Worm (Caenorhabditis elegans) whole organism, midembryonic: ENCODE results near the gene Y73C8C.10.

Experiments used
- T22C8.4 ChIP-seq: fragments of 200-800 bp; sonication (Bioruptor generic); IDR thresholded peaks from 2 replicates; pipeline ENCODE4 v1.3.6; 2022; ENCODE audit warnings: missing genetic modification characterization, missing compliant biosample characterization
- cog-1 ChIP-seq: sonication (generic microtip); optimal IDR thresholded peaks from 2 replicates; lab custom pipeline; 2016; ENCODE audit warnings: missing genetic modification characterization, missing compliant biosample characterization
- flt-1 ChIP-seq: fragments of 200-800 bp; sonication (Bioruptor generic); IDR thresholded peaks from 2 replicates; pipeline ENCODE4 v1.3.6; 2022; ENCODE audit warnings: missing genetic modification characterization, missing compliant biosample characterization
- klf-2 ChIP-seq: fragments of 200-800 bp; sonication (Bioruptor generic); conservative IDR thresholded peaks from 2 replicates; pipeline ENCODE4 v1.3.6; 2022; ENCODE audit warnings: missing genetic modification reagents, missing genetic modification characterization, missing compliant biosample characterization
- med-1 ChIP-seq: sonication (generic microtip); optimal IDR thresholded peaks from 2 replicates; lab custom pipeline; 2017; ENCODE audit warnings: missing genetic modification characterization, mild to moderate bottlenecking, missing compliant biosample characterization, antibody characterized with exemption, missing genetic modification reagents; ENCODE audit not compliant: insufficient read depth
- ref-1 ChIP-seq: fragments of 200-800 bp; sonication (Bioruptor generic); conservative IDR thresholded peaks from 2 replicates; pipeline ENCODE4 v1.3.6; 2022; ENCODE audit warnings: missing genetic modification reagents, missing genetic modification characterization, missing compliant biosample characterization
- tab-1 ChIP-seq: fragments of 200-800 bp; sonication (Bioruptor generic); IDR thresholded peaks from 2 replicates; pipeline ENCODE4 v1.3.6; 2022; ENCODE audit warnings: missing genetic modification characterization, missing compliant biosample characterization
- ztf-23 ChIP-seq: fragments of 200-800 bp; sonication (Bioruptor generic); IDR thresholded peaks from 2 replicates; pipeline ENCODE4 v1.3.6; 2022; ENCODE audit warnings: missing genetic modification reagents, missing genetic modification characterization, missing compliant biosample characterization
- ztf-29 ChIP-seq: fragments of 200-800 bp; sonication (Bioruptor generic); IDR thresholded peaks from 2 replicates; pipeline ENCODE4 v1.3.6; 2022; ENCODE audit warnings: missing genetic modification reagents, missing genetic modification characterization, missing compliant biosample characterization

Gene Y73C8C.10

DNA sequence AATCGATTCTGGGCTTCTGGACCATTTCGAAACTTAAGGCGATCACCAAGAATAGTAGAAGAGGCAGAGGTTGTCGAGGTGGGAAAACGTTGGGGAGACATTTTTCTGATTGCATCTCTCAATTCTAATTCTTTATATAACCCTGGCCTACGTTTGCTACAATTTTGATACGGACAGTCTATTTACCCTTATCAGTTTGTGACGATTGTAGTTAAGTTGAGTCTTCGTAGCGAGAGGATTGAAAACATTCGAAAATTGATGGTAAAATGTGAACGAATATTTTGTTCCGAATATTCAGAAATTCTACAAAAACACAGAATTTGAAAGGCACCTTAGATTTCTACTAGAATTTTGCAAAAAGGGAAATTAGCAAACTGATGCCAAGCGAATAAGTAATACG is at the start of gene Y73C8C.10:
Y73C8C.10 (minus strand) TSS at position 101 of the 400 bp plus-strand sequence.
- no peak for TF ChIP-seq tab-1 (GFP tag; lab: Robert Waterston, UW)
- no peak for TF ChIP-seq med-1 (GFP tag; lab: Kevin White, UChicago)
- no peak for TF ChIP-seq flt-1
- TF ChIP-seq T22C8.4, result no peak
- TF ChIP-seq ztf-29, result no peak
- no peak for TF ChIP-seq klf-2 (GFP tag; lab: Robert Waterston, UW)
- no peak for TF ChIP-seq ref-1
- no peak for TF ChIP-seq cog-1
- no peak for TF ChIP-seq ztf-23 (GFP tag; lab: Robert Waterston, UW)

DNA sequence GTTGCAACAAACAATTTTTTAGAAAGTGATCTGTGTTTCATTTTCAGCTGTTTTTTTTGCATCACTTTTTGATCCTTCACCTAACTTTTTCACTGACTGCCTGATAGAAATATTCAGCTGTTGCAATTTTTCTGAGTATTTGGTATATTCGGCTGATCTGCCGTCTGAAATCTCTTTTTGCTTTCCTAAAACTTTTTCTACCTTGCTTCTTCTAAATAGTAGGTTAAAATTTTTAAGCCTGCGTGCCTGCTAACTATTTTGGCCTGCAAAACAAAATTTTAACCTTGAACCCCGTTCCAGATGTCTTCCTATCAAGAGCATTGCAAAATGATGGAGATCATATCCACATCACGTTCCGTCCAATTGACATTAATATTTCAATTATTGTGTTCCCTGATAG is 48.6 kb upstream of the Y73C8C.10 start, which contains the start of gene srab-8:
srab-8 (plus strand) TSS at position 301 of the 400 bp plus-strand sequence.
- TF ChIP-seq med-1 (GFP tag; lab: Kevin White, UChicago), result no peak
- TF ChIP-seq ref-1, result no peak
- TF ChIP-seq klf-2 (GFP tag; lab: Robert Waterston, UW), result no peak
- TF ChIP-seq ztf-23 (GFP tag; lab: Robert Waterston, UW), result no peak
- TF ChIP-seq tab-1 (GFP tag; lab: Robert Waterston, UW), result no peak
- no peak for TF ChIP-seq cog-1
- no peak for TF ChIP-seq ztf-29
- no peak for TF ChIP-seq T22C8.4
- TF ChIP-seq flt-1, result no peak

ce11 chrV:3171625-3172024 is 44.1 kb upstream of the Y73C8C.10 start:
- TF ChIP-seq T22C8.4 (peak; percentile 57; the same call in 1 of the 2 replicates), cog-1 (no peak)

DNA sequence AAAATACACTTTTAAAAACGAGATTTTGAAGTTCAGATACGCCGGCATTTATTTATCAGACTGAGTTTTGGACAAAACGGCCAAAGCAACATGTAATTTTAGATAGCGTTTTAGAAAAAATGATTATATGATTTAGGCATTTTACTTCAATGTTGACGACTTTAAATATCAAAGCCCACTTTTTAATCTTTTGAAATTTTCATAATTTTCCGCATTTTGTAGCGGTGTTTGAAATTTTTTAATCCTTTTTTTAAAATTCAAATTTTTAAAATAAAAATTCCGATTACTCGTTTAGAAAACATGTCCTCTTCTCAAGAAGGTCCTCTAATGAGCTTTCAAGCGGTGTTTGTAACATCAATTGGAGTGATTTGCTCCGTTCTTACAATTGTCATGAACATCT is 42.3 kb upstream of the Y73C8C.10 start, which contains the start of gene srbc-6:
srbc-6 (plus strand) TSS at position 301 of the 400 bp plus-strand sequence.
- TF ChIP-seq med-1 (GFP tag; lab: Kevin White, UChicago), result no peak
- no peak for TF ChIP-seq ztf-29
- TF ChIP-seq T22C8.4, result no peak
- no peak for TF ChIP-seq ref-1
- TF ChIP-seq tab-1 (GFP tag; lab: Robert Waterston, UW), result no peak
- TF ChIP-seq flt-1, result no peak
- TF ChIP-seq cog-1, result no peak
- no peak for TF ChIP-seq ztf-23 (GFP tag; lab: Robert Waterston, UW)
- no peak for TF ChIP-seq klf-2 (GFP tag; lab: Robert Waterston, UW)

ce11 chrV:3168650-3169049 is 41.1 kb upstream of the Y73C8C.10 start, which contains the start of gene C36C5.15:
Gene C36C5.15 (minus strand): TSS chrV:3168750.
- TF ChIP-seq ztf-29, result no peak
- TF ChIP-seq tab-1 (GFP tag; lab: Robert Waterston, UW), result no peak
- no peak for TF ChIP-seq klf-2 (GFP tag; lab: Robert Waterston, UW)
- TF ChIP-seq ztf-23 (GFP tag; lab: Robert Waterston, UW), result no peak
- TF ChIP-seq T22C8.4, result no peak
- no peak for TF ChIP-seq cog-1
- TF ChIP-seq med-1 (GFP tag; lab: Kevin White, UChicago), result no peak
- no peak for TF ChIP-seq flt-1
- TF ChIP-seq ref-1, result no peak

- TF ChIP-seq klf-2 (GFP tag; lab: Robert Waterston, UW), result no peak
- TF ChIP-seq flt-1, result no peak
- no peak for TF ChIP-seq tab-1 (GFP tag; lab: Robert Waterston, UW)
- TF ChIP-seq med-1 (GFP tag; lab: Kevin White, UChicago), result no peak
- no peak for TF ChIP-seq T22C8.4
- no peak for TF ChIP-seq cog-1
- TF ChIP-seq ref-1, result no peak
- TF ChIP-seq ztf-23 (GFP tag; lab: Robert Waterston, UW), result no peak
- no peak for TF ChIP-seq ztf-29
These were observed 38.7 kb upstream of the Y73C8C.10 start, which contains the start of gene C36C5.4 for ce11 chrV:3166260-3166659. Gene C36C5.4 (plus strand): TSS chrV:3166560.

- TF ChIP-seq klf-2 (GFP tag; lab: Robert Waterston, UW), result no peak
- no peak for TF ChIP-seq ref-1
- no peak for TF ChIP-seq tab-1 (GFP tag; lab: Robert Waterston, UW)
- no peak for TF ChIP-seq T22C8.4
- TF ChIP-seq ztf-23 (GFP tag; lab: Robert Waterston, UW), result no peak
- no peak for TF ChIP-seq med-1 (GFP tag; lab: Kevin White, UChicago)
- TF ChIP-seq cog-1, result no peak
- TF ChIP-seq flt-1, result no peak
- no peak for TF ChIP-seq ztf-29
These were observed 37.9 kb upstream of the Y73C8C.10 start, which contains the start of gene C36C5.14 for ce11 chrV:3165438-3165837. Gene C36C5.14 (minus strand): TSS chrV:3165538.

- TF ChIP-seq T22C8.4 (no peak), cog-1 (no peak), ztf-23 (GFP tag; lab: Robert Waterston, UW) (no peak), ztf-29 (no peak), tab-1 (GFP tag; lab: Robert Waterston, UW) (no peak), flt-1 (no peak), med-1 (GFP tag; lab: Kevin White, UChicago) (no peak), ref-1 (no peak), klf-2 (GFP tag; lab: Robert Waterston, UW) (no peak)
These were observed 35.6 kb upstream of the Y73C8C.10 start for ce11 chrV:3163143-3163542.

DNA sequence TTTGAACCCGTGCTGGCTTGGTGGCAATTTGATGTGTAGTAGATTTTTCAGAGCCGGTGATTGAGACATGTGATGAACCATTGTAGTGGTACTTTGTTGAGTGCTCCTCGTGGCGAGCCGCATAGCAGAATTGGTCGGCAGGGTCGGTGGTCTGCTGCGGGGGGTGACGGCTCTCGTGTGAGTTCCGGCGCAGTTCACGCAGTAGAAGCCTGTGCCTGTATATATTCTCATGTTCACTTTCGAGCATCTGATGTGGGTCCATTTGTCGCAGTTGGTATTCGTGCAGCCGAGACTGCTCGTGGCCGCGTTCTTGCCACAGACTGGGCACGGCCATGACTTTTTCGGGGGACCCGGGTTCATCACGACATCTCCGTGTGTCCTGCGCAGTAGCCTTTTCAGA is 34.7 kb upstream of the Y73C8C.10 start:
- TF ChIP-seq ztf-29 (no peak), cog-1 (no peak), flt-1 (no peak)

DNA sequence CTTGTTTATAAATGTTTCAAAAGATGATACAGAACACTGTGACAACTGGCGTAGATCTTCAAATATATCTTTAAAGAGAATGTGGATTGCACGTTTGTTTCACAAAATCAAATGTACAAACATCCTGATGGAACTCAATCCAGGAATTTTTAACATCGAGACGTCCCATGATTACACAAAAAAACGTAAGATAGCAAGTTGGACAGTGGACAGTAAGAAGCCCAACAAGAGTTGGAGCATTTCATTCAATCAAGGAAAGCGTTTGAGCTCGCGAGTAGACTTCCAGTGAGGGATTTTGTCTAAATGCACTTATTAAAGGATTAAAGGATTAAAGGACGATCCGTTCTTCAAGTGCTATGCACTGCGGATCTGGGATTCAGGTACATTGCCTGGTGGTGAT is 31.7 kb upstream of the Y73C8C.10 start, which contains the start of gene C36C5.12:
C36C5.12 (minus strand) TSS at position 101 of the 400 bp plus-strand sequence.
- TF ChIP-seq klf-2 (GFP tag; lab: Robert Waterston, UW), result no peak
- TF ChIP-seq tab-1 (GFP tag; lab: Robert Waterston, UW), result no peak
- TF ChIP-seq ref-1, result no peak
- TF ChIP-seq ztf-29, result no peak
- TF ChIP-seq med-1 (GFP tag; lab: Kevin White, UChicago), result no peak
- TF ChIP-seq T22C8.4, result no peak
- TF ChIP-seq cog-1, result no peak
- TF ChIP-seq flt-1, result no peak

DNA sequence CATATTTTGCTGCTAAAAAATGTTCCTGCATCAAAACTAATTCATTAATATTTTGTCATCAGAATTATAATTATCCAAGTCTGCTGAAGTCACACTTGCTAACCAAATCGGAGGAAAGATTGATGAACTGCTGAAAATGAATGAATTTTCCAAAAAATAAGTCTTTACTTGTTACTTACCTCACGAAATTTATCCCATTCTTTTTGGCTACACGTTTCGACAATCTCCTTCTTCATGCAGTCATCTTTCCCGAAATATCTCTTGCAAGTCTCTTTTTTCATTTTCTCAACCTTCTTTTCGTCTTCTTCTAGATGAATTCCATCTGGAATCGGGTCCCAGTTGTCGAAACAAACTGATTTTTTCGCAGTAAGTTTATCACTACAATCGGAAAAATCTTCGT is 30.8 kb upstream of the Y73C8C.10 start:
- no peak for TF ChIP-seq klf-2 (GFP tag; lab: Robert Waterston, UW)
- no peak for TF ChIP-seq ztf-23 (GFP tag; lab: Robert Waterston, UW)
- TF ChIP-seq T22C8.4, result no peak
- no peak for TF ChIP-seq flt-1
- no peak for TF ChIP-seq ztf-29
- no peak for TF ChIP-seq cog-1
- TF ChIP-seq tab-1 (GFP tag; lab: Robert Waterston, UW), result no peak
- no peak for TF ChIP-seq med-1 (GFP tag; lab: Kevin White, UChicago)
- no peak for TF ChIP-seq ref-1
